Fruit fly (Drosophila melanogaster) whole organism, wandering third instar larva: ENCODE measurements around the gene CG5281.

Experiments used
- Abd-B ChIP-seq: fragments of >200 bp; optimal IDR thresholded peaks from 2 replicates; lab custom pipeline; 2017; ENCODE audit warnings: missing biosample characterization, missing genetic modification characterization
- CG32264 ChIP-seq: fragments of 200-800 bp; sonication (Bioruptor generic); optimal IDR thresholded peaks from 2 replicates; lab custom pipeline; 2016; ENCODE audit warnings: missing biosample characterization, missing genetic modification characterization
- CG9705 ChIP-seq: fragments of 200-800 bp; sonication (Bioruptor generic); optimal IDR thresholded peaks from 2 replicates; lab custom pipeline; 2018; ENCODE audit warnings: missing biosample characterization, mild to moderate bottlenecking, missing genetic modification characterization
- CrebA ChIP-seq: fragments of 200-800 bp; sonication (Bioruptor generic); optimal IDR thresholded peaks from 2 replicates; lab custom pipeline; 2016; ENCODE audit warnings: missing biosample characterization, mild to moderate bottlenecking, missing genetic modification characterization, borderline replicate concordance
- Dfd ChIP-seq: fragments of >200 bp; optimal IDR thresholded peaks from 2 replicates; lab custom pipeline; 2017; ENCODE audit warnings: missing biosample characterization, missing genetic modification characterization
- Dif ChIP-seq: fragments of 200-275, 200-300 bp; sonication (Bioruptor generic); optimal IDR thresholded peaks from 2 replicates; lab custom pipeline; 2018; ENCODE audit warnings: missing biosample characterization, missing genetic modification characterization; ENCODE audit not compliant: partially characterized antibody
- GATAd ChIP-seq: sonication (Bioruptor generic); optimal IDR thresholded peaks from 2 replicates; lab custom pipeline; 2016; ENCODE audit warnings: missing biosample characterization, missing genetic modification characterization
- HLH106 ChIP-seq: fragments of 200-800 bp; optimal IDR thresholded peaks from 3 replicates; lab custom pipeline; 2019; ENCODE audit warnings: missing biosample characterization, mild to moderate bottlenecking, missing genetic modification characterization, moderate library complexity
- Hnf4 ChIP-seq: fragments of 200-800 bp; sonication (Bioruptor generic); optimal IDR thresholded peaks from 2 replicates; lab custom pipeline; 2016; ENCODE audit warnings: missing biosample characterization, mild to moderate bottlenecking, missing genetic modification characterization
- Hr78 ChIP-seq: fragments of >200 bp; optimal IDR thresholded peaks from 2 replicates; lab custom pipeline; 2017; ENCODE audit warnings: missing biosample characterization, missing genetic modification characterization
- Hr83 ChIP-seq: fragments of 200-300 bp; sonication (Bioruptor generic); optimal IDR thresholded peaks from 2 replicates; lab custom pipeline; 2016; ENCODE audit warnings: missing biosample characterization, mild to moderate bottlenecking, missing genetic modification characterization, moderate library complexity; ENCODE audit not compliant: poor library complexity, severe bottlenecking
- Jra ChIP-seq: sonication (Bioruptor generic); optimal IDR thresholded peaks from 2 replicates; lab custom pipeline; 2016; ENCODE audit warnings: missing biosample characterization, missing genetic modification characterization
- Mio ChIP-seq: sonication (Bioruptor generic); optimal IDR thresholded peaks from 2 replicates; lab custom pipeline; 2016; ENCODE audit warnings: missing biosample characterization, missing genetic modification characterization
- Myc ChIP-seq: fragments of >200 bp; optimal IDR thresholded peaks from 2 replicates; lab custom pipeline; 2017
- N ChIP-seq: fragments of >200 bp; optimal IDR thresholded peaks from 2 replicates; lab custom pipeline; 2018; ENCODE audit warnings: missing biosample characterization, missing external identifiers, missing genetic modification characterization
- OdsH ChIP-seq: fragments of 200-800 bp; sonication (Bioruptor generic); optimal IDR thresholded peaks from 2 replicates; lab custom pipeline; 2016; ENCODE audit warnings: missing biosample characterization, mild to moderate bottlenecking, missing genetic modification characterization
- Rel ChIP-seq, 2 experiments: fragments of 200-800 bp; sonication (Bioruptor generic) in 1 of 2; optimal IDR thresholded peaks; 2 replicates in 1 of 2; 3 replicates in 1 of 2; lab custom pipeline; 2016 to 2019; ENCODE audit warnings: mild to moderate bottlenecking in 2 of 2, missing biosample characterization in 2 of 2, missing genetic modification characterization in 2 of 2, moderate library complexity in 1 of 2
- Sp1 ChIP-seq: fragments of 200-800 bp; sonication (Bioruptor generic); optimal IDR thresholded peaks from 3 replicates; lab custom pipeline; 2019; ENCODE audit warnings: missing biosample characterization, mild to moderate bottlenecking, missing genetic modification characterization, moderate library complexity
- Vsx2 ChIP-seq: fragments of 200-300, 225-300 bp; sonication (Bioruptor generic); optimal IDR thresholded peaks from 2 replicates; lab custom pipeline; 2018; ENCODE audit warnings: missing biosample characterization, missing genetic modification characterization; ENCODE audit not compliant: partially characterized antibody
- br ChIP-seq: fragments of 200-800 bp; sonication (Bioruptor generic); optimal IDR thresholded peaks from 2 replicates; lab custom pipeline; 2016; ENCODE audit warnings: missing biosample characterization, missing genetic modification characterization
- brk ChIP-seq: fragments of 200-800 bp; sonication (Bioruptor generic); optimal IDR thresholded peaks from 2 replicates; lab custom pipeline; 2016; ENCODE audit warnings: missing biosample characterization, mild to moderate bottlenecking, missing genetic modification characterization
- dl ChIP-seq, 2 experiments: fragments of 175-275, 200-275 bp in 1 of 2; fragments of 200-275 bp in 1 of 2; sonication (Bioruptor generic); optimal IDR thresholded peaks; lab custom pipeline; 2018; ENCODE audit warnings: mild to moderate bottlenecking in 2 of 2, missing biosample characterization in 2 of 2, missing genetic modification characterization in 2 of 2, moderate library complexity in 2 of 2; ENCODE audit not compliant: partially characterized antibody in 2 of 2, insufficient read depth in 1 of 2
- dmrt93B ChIP-seq: fragments of 200-800 bp; sonication (Bioruptor generic); optimal IDR thresholded peaks from 2 replicates; lab custom pipeline; 2018; ENCODE audit warnings: missing biosample characterization, mild to moderate bottlenecking, missing genetic modification characterization
- dsf ChIP-seq: sonication (Bioruptor generic); optimal IDR thresholded peaks from 2 replicates; lab custom pipeline; 2016; ENCODE audit warnings: missing biosample characterization, missing genetic modification characterization, borderline replicate concordance
- ey ChIP-seq: fragments of 200-800 bp; sonication (Bioruptor generic); optimal IDR thresholded peaks from 2 replicates; lab custom pipeline; 2016; ENCODE audit warnings: missing biosample characterization, missing genetic modification characterization
- foxo ChIP-seq, 2 experiments: fragments of 200-800 bp; sonication (Bioruptor generic); optimal IDR thresholded peaks; 2 replicates in 1 of 2; 3 replicates in 1 of 2; lab custom pipeline; 2016 to 2017; ENCODE audit warnings: missing biosample characterization in 2 of 2, missing genetic modification characterization in 2 of 2
- fru ChIP-seq: fragments of 200-800 bp; sonication (Bioruptor generic); optimal IDR thresholded peaks from 3 replicates; lab custom pipeline; 2016; ENCODE audit warnings: missing biosample characterization, mild to moderate bottlenecking, missing genetic modification characterization
- h ChIP-seq: fragments of 200-800 bp; sonication (Bioruptor generic); optimal IDR thresholded peaks from 3 replicates; lab custom pipeline; 2016; ENCODE audit warnings: missing biosample characterization, mild to moderate bottlenecking, missing genetic modification characterization
- jim ChIP-seq: fragments of 175-275, 200-325 bp; sonication (Bioruptor generic); optimal IDR thresholded peaks from 2 replicates; lab custom pipeline; 2016; ENCODE audit warnings: missing biosample characterization, mild to moderate bottlenecking, missing genetic modification characterization
- lola ChIP-seq: fragments of >200 bp; optimal IDR thresholded peaks from 2 replicates; lab custom pipeline; 2017; ENCODE audit warnings: missing biosample characterization, missing genetic modification characterization
- pan ChIP-seq: fragments of >200 bp; optimal IDR thresholded peaks from 2 replicates; lab custom pipeline; 2017
- psq ChIP-seq: fragments of 200-800 bp; sonication (Bioruptor generic); optimal IDR thresholded peaks from 3 replicates; lab custom pipeline; 2017; ENCODE audit warnings: missing biosample characterization, mild to moderate bottlenecking, missing genetic modification characterization, moderate library complexity
- rgr ChIP-seq: fragments of 200-800 bp; sonication (Bioruptor generic); optimal IDR thresholded peaks from 3 replicates; lab custom pipeline; 2016; ENCODE audit warnings: missing biosample characterization, mild to moderate bottlenecking, missing genetic modification characterization
- sage ChIP-seq: fragments of 200-800 bp; sonication (Bioruptor generic); optimal IDR thresholded peaks from 2 replicates; lab custom pipeline; 2016; ENCODE audit warnings: missing biosample characterization, mild to moderate bottlenecking, missing genetic modification characterization
- sv ChIP-seq: fragments of 200-800 bp; sonication (Bioruptor generic); optimal IDR thresholded peaks from 3 replicates; lab custom pipeline; 2016; ENCODE audit warnings: missing biosample characterization, missing genetic modification characterization
- tai ChIP-seq: sonication (Bioruptor generic); optimal IDR thresholded peaks from 2 replicates; lab custom pipeline; 2016; ENCODE audit warnings: missing biosample characterization, missing genetic modification characterization
- usp ChIP-seq: fragments of >200 bp; optimal IDR thresholded peaks from 2 replicates; lab custom pipeline; 2017; ENCODE audit warnings: missing biosample characterization, missing genetic modification characterization
- woc ChIP-seq: sonication (Bioruptor generic); optimal IDR thresholded peaks from 2 replicates; lab custom pipeline; 2016; ENCODE audit warnings: missing biosample characterization, mild to moderate bottlenecking, missing genetic modification characterization

The CG5281 gene

DNA sequence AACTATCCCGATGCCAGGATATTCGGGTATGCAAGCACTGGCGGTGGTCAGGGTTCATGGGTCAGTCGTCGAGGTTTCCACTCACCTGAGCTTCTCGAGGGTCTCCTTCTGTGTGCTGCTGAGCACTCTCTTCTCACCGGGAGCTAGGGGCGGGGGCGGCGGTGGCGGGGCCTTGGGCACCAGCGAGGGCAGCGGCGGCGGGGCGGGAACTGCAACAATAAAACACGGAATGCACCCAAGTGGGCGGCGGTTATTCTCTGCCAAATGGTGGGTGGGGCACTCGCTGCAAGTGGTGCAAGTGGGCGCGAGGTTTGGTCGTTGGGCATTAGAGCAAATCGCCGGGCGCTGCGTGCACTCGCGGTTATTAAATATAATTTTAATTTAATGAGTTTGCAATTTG lies 5.4 kb downstream of the CG5281 start:
- TF ChIP-seq dl (GFP tag; optimal IDR thresholded peaks at IDR 0.05; lab: Kevin White, UChicago; ENCODE audit: insufficient read depth in 1 of 2, partially characterized antibody in 2 of 2) (no peak), Dfd (peak; percentile 93), lola (GFP tag; lab: Kevin White, UChicago) (no peak)

DNA sequence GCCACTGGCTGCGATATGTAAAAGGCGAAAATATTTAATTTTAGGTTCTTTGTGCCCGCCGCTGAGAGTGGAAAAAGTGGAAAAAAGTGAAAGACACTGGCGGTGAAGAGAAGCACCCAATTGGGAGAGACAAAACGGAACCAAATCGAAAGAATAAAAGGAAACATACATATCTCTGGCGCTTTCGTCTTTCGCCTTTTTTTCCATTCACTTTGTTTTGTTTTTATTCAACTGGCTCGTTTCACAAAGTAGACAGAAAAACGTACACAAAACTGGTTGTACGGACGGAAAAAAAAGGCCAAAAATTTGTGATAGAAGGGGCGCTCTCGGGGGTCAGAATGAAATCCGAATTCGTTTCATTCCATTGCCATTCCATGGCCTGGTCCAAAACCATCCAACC lies 14.0 kb downstream of the CG5281 start:
- TF ChIP-seq CrebA (GFP tag; lab: Kevin White, UChicago) (peak; percentile 59), h (GFP tag; lab: Kevin White, UChicago) (no peak), dl (GFP tag; optimal IDR thresholded peaks at IDR 0.05; lab: Kevin White, UChicago; ENCODE audit: insufficient read depth in 1 of 2, partially characterized antibody in 2 of 2) (no peak), Hnf4 (GFP tag; lab: Kevin White, UChicago) (no peak), Jra (GFP tag; lab: Kevin White, UChicago) (no peak), dsf (no peak), N (GFP tag; lab: Kevin White, UChicago) (no peak), psq (GFP tag; lab: Kevin White, UChicago) (peak; percentile 90), Rel (GFP tag; optimal IDR thresholded peaks at IDR 0.05; lab: Kevin White, UChicago) (no peak), Rel (tag; optimal IDR thresholded peaks at IDR 0.05; lab: Kevin White, UChicago) (peak; percentile 15), Abd-B (GFP tag; lab: Kevin White, UChicago) (no peak), sage (GFP tag; lab: Kevin White, UChicago) (no peak), Hr78 (GFP tag; lab: Kevin White, UChicago) (no peak), Mio (GFP tag; lab: Kevin White, UChicago) (no peak), dmrt93B (GFP tag; lab: Kevin White, UChicago) (no peak), tai (GFP tag; lab: Kevin White, UChicago) (no peak), jim (GFP tag; lab: Kevin White, UChicago) (peak; percentile 72), sv (GFP tag; lab: Kevin White, UChicago) (no peak), lola (GFP tag; lab: Kevin White, UChicago) (no peak), foxo (GFP tag; optimal IDR thresholded peaks at IDR 0.05; lab: Kevin White, UChicago) (no peak), fru (GFP tag; lab: Kevin White, UChicago) (no peak), CG9705 (no peak), Vsx2 (peak; percentile 25), GATAd (GFP tag; lab: Kevin White, UChicago) (no peak), HLH106 (tag; lab: Kevin White, UChicago) (no peak), rgr (no peak), CG32264 (GFP tag; lab: Kevin White, UChicago) (no peak), Sp1 (peak; percentile 64), brk (peak; percentile 50), ey (GFP tag; lab: Kevin White, UChicago) (no peak), Dfd (no peak), usp (GFP tag; lab: Kevin White, UChicago) (no peak), woc (GFP tag; lab: Kevin White, UChicago) (no peak), Myc (lab: Kevin White, UChicago) (no peak), br (GFP tag; lab: Kevin White, UChicago) (no peak), Dif (peak; percentile 13), pan (lab: Kevin White, UChicago) (no peak), OdsH (GFP tag; lab: Kevin White, UChicago) (no peak), Hr83 (no peak)

DNA sequence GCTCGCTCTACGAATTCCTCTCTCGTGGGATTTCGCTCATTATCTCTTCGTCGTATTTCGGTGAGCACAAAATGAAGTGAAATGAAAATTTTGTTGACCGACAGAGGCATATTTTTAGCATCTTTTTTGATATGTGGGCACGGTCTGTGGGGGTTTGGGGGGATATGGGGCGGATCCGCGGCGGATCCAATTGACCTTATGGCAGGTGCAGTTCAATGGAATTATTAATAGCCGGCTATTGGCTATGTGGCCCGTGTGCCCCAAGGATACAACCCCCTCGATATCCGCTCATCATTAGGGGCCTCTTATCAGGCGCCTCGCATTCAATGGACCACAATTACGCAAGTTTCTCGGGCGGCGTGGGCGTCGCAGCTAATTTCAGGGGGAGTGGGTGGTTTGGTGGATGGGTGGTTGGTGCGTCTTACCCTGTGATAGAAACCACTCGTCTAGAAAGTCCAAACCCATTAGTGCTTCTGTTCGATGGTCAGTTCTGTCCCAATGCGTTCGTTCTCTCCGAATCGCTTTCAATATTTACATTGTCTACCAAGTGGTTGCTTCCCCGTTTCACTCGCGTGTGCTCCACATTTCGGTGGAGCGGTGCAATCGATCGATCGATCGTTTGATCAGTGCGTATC lies 15.7 kb downstream of the CG5281 start, which contains the start of gene sals:
sals (minus strand) TSS at position 585 of the 635 bp plus-strand sequence.
- TF ChIP-seq N (GFP tag; lab: Kevin White, UChicago) (no peak), dmrt93B (GFP tag; lab: Kevin White, UChicago) (no peak), Dfd (no peak), jim (GFP tag; lab: Kevin White, UChicago) (no peak), lola (GFP tag; lab: Kevin White, UChicago) (no peak), ey (GFP tag; lab: Kevin White, UChicago) (no peak), Hnf4 (GFP tag; lab: Kevin White, UChicago) (no peak), Hr83 (no peak), Hr78 (GFP tag; lab: Kevin White, UChicago) (no peak), psq (GFP tag; lab: Kevin White, UChicago) (no peak), tai (GFP tag; lab: Kevin White, UChicago) (no peak), fru (GFP tag; lab: Kevin White, UChicago) (no peak), Vsx2 (no peak), Mio (GFP tag; lab: Kevin White, UChicago) (no peak), HLH106 (tag; lab: Kevin White, UChicago) (no peak)
